Fruit fly (Drosophila melanogaster) whole organism, embryonic: ENCODE results near the gene NANS.

ENCODE experiments used
- B-H2 ChIP-seq: fragments of 200-800 bp; sonication (Bioruptor generic); optimal IDR thresholded peaks from 2 replicates; lab custom pipeline; 2018; ENCODE audit warnings: missing biosample characterization, mild to moderate bottlenecking, missing genetic modification characterization
- Bgb ChIP-seq: fragments of 200-800 bp; sonication (Bioruptor generic); IDR thresholded peaks from 2 replicates; pipeline ENCODE4 v1.3.6; 2022; ENCODE audit warnings: missing biosample characterization, missing genetic modification characterization; ENCODE audit not compliant: partially characterized antibody
- CG13287 ChIP-seq: fragments of 200-800 bp; sonication (Bioruptor generic); IDR thresholded peaks from 2 replicates; pipeline ENCODE4 v1.3.6; 2022; ENCODE audit warnings: missing biosample characterization, missing genetic modification characterization; ENCODE audit not compliant: partially characterized antibody
- CG13894 ChIP-seq: fragments of 200-800 bp; sonication (Bioruptor generic); optimal IDR thresholded peaks from 3 replicates; lab custom pipeline; 2018; ENCODE audit warnings: missing biosample characterization, mild to moderate bottlenecking, missing genetic modification characterization, moderate library complexity
- CG14710 ChIP-seq: fragments of 200-800 bp; sonication (Bioruptor generic); optimal IDR thresholded peaks from 3 replicates; lab custom pipeline; 2019; ENCODE audit warnings: missing biosample characterization, mild to moderate bottlenecking, missing genetic modification characterization, moderate library complexity
- CG16863 ChIP-seq: fragments of 200-800 bp; sonication (Bioruptor generic); optimal IDR thresholded peaks from 3 replicates; lab custom pipeline; 2016; ENCODE audit warnings: missing biosample characterization, missing genetic modification characterization
- CG17361 ChIP-seq: fragments of 200-800 bp; sonication (Bioruptor generic); IDR thresholded peaks from 3 replicates; pipeline ENCODE4 v1.3.6; 2022; ENCODE audit warnings: missing biosample characterization, missing genetic modification characterization
- CG17912 ChIP-seq: fragments of 200-800 bp; sonication (Bioruptor generic); optimal IDR thresholded peaks from 2 replicates; lab custom pipeline; 2018; ENCODE audit warnings: missing biosample characterization, mild to moderate bottlenecking, missing genetic modification characterization
- CG30403 ChIP-seq: fragments of 200-800 bp; sonication (Bioruptor generic); optimal IDR thresholded peaks from 3 replicates; lab custom pipeline; 2016; ENCODE audit warnings: missing biosample characterization, missing genetic modification characterization
- CG34376 ChIP-seq: fragments of 200-800 bp; sonication (Bioruptor generic); optimal IDR thresholded peaks from 2 replicates; lab custom pipeline; 2018; ENCODE audit warnings: missing biosample characterization, mild to moderate bottlenecking, missing genetic modification characterization
- CG34422 ChIP-seq: fragments of 200-800 bp; sonication (Bioruptor generic); IDR thresholded peaks from 3 replicates; pipeline ENCODE4 v1.3.6; 2022; ENCODE audit warnings: missing biosample characterization, missing genetic modification characterization
- CG3995 ChIP-seq: fragments of 200-800 bp; sonication (Bioruptor generic); optimal IDR thresholded peaks from 3 replicates; lab custom pipeline; 2016; ENCODE audit warnings: missing biosample characterization, missing genetic modification characterization
- CG5953 ChIP-seq: fragments of 200-800 bp; sonication (Bioruptor generic); IDR thresholded peaks from 2 replicates; pipeline ENCODE4 v1.3.6; 2022; ENCODE audit warnings: missing biosample characterization, missing genetic modification characterization
- CG7556 ChIP-seq: fragments of 200-800 bp; sonication (Bioruptor generic); optimal IDR thresholded peaks from 2 replicates; lab custom pipeline; 2017; ENCODE audit warnings: missing biosample characterization, mild to moderate bottlenecking, missing genetic modification characterization
- CG8290 ChIP-seq, 3 experiments: fragments of 200-800 bp; sonication (Bioruptor generic); optimal IDR thresholded peaks; 2 replicates each; lab custom pipeline; 2016 to 2019; ENCODE audit warnings: missing biosample characterization in 3 of 3, missing genetic modification characterization in 3 of 3, mild to moderate bottlenecking in 2 of 3, moderate library complexity in 1 of 3
- CG8924 ChIP-seq: fragments of 200-800 bp; optimal IDR thresholded peaks from 3 replicates; lab custom pipeline; 2019; ENCODE audit warnings: missing biosample characterization, mild to moderate bottlenecking, missing genetic modification characterization, moderate library complexity
- CG9215 ChIP-seq: fragments of 200-800 bp; sonication (Bioruptor generic); IDR thresholded peaks from 2 replicates; pipeline ENCODE4 v1.3.6; 2022; ENCODE audit warnings: missing biosample characterization, missing genetic modification characterization
- CoRest ChIP-seq: fragments of 200-800 bp; sonication (Bioruptor generic); optimal IDR thresholded peaks from 3 replicates; lab custom pipeline; 2018; ENCODE audit warnings: missing biosample characterization, mild to moderate bottlenecking, missing genetic modification characterization, moderate library complexity
- Deaf1 ChIP-seq: fragments of 200-800 bp; optimal IDR thresholded peaks from 3 replicates; lab custom pipeline; 2019; ENCODE audit warnings: missing biosample characterization, mild to moderate bottlenecking, missing genetic modification characterization, moderate library complexity
- GATAe ChIP-seq: fragments of 200-800 bp; sonication (Bioruptor generic); conservative IDR thresholded peaks from 2 replicates; pipeline ENCODE4 v1.3.6; 2022; ENCODE audit warnings: missing biosample characterization, missing genetic modification characterization
- HLH4C ChIP-seq: fragments of 200-800 bp; sonication (Bioruptor generic); IDR thresholded peaks from 3 replicates; pipeline ENCODE4 v1.3.6; 2022; ENCODE audit warnings: missing biosample characterization, missing genetic modification characterization; ENCODE audit not compliant: partially characterized antibody
- Hr78 ChIP-seq, 2 experiments: fragments of 200-800 bp in 1 of 2; fragments of >200 bp in 1 of 2; sonication (Bioruptor generic) in 1 of 2; optimal IDR thresholded peaks; 2 replicates each; lab custom pipeline; 2017 to 2019; ENCODE audit warnings: missing biosample characterization in 2 of 2, missing genetic modification characterization in 2 of 2, mild to moderate bottlenecking in 1 of 2, moderate library complexity in 1 of 2
- Scr ChIP-seq: fragments of 200-800 bp; sonication (Bioruptor generic); IDR thresholded peaks from 2 replicates; pipeline ENCODE4 v1.3.6; 2022; ENCODE audit warnings: missing biosample characterization, missing genetic modification characterization; ENCODE audit not compliant: partially characterized antibody
- abd-A ChIP-seq: fragments of 200-800 bp; sonication (Bioruptor generic); optimal IDR thresholded peaks from 3 replicates; lab custom pipeline; 2019; ENCODE audit warnings: missing biosample characterization, mild to moderate bottlenecking, missing genetic modification characterization, moderate library complexity
- bbx ChIP-seq: fragments of 200-800 bp; sonication (Bioruptor generic); IDR thresholded peaks from 2 replicates; pipeline ENCODE4 v1.3.6; 2022; ENCODE audit warnings: missing biosample characterization, missing genetic modification characterization; ENCODE audit not compliant: partially characterized antibody
- cg ChIP-seq: fragments of 200-800 bp; sonication (Bioruptor generic); optimal IDR thresholded peaks from 3 replicates; lab custom pipeline; 2019; ENCODE audit warnings: missing biosample characterization, mild to moderate bottlenecking, missing genetic modification characterization, moderate library complexity
- chinmo ChIP-seq: fragments of 200-800 bp; sonication (Bioruptor generic); IDR thresholded peaks from 4 replicates; pipeline ENCODE4 v1.3.6; 2022; ENCODE audit warnings: missing biosample characterization, missing genetic modification characterization; ENCODE audit not compliant: partially characterized antibody
- corto ChIP-seq: fragments of 200-800 bp; sonication (Bioruptor generic); optimal IDR thresholded peaks from 2 replicates; lab custom pipeline; 2016; ENCODE audit warnings: missing biosample characterization, mild to moderate bottlenecking, missing genetic modification characterization, moderate library complexity
- exex ChIP-seq: fragments of 200-800 bp; sonication (Bioruptor generic); optimal IDR thresholded peaks from 4 replicates; lab custom pipeline; 2018; ENCODE audit warnings: missing biosample characterization, mild to moderate bottlenecking, missing genetic modification characterization, moderate library complexity
- fd64A ChIP-seq: fragments of 200-800 bp; sonication (Bioruptor generic); optimal IDR thresholded peaks from 3 replicates; lab custom pipeline; 2018; ENCODE audit warnings: missing biosample characterization, mild to moderate bottlenecking, missing genetic modification characterization
- ftz-f1 ChIP-seq: fragments of 200-800 bp; sonication (Bioruptor generic); optimal IDR thresholded peaks from 2 replicates; lab custom pipeline; 2016; ENCODE audit warnings: missing biosample characterization, missing genetic modification characterization
- grn ChIP-seq: fragments of 200-800 bp; sonication (Bioruptor generic); optimal IDR thresholded peaks from 3 replicates; lab custom pipeline; 2017; ENCODE audit warnings: missing biosample characterization, missing genetic modification characterization
- gsb-n ChIP-seq: fragments of 200-800 bp; sonication (Bioruptor generic); optimal IDR thresholded peaks from 3 replicates; lab custom pipeline; 2018; ENCODE audit warnings: missing biosample characterization, mild to moderate bottlenecking, missing genetic modification characterization
- mirr ChIP-seq: fragments of 200-800 bp; sonication (Bioruptor generic); optimal IDR thresholded peaks from 3 replicates; lab custom pipeline; 2018; ENCODE audit warnings: missing biosample characterization, mild to moderate bottlenecking, missing genetic modification characterization
- sd ChIP-seq: fragments of 200-800 bp; sonication (Bioruptor generic); optimal IDR thresholded peaks from 3 replicates; lab custom pipeline; 2018; ENCODE audit warnings: missing biosample characterization, mild to moderate bottlenecking, missing genetic modification characterization, moderate library complexity
- sisA ChIP-seq: fragments of 200-800 bp; sonication (Bioruptor generic); IDR thresholded peaks from 2 replicates; pipeline ENCODE4 v1.3.6; 2022; ENCODE audit warnings: missing biosample characterization, missing genetic modification characterization
- sug ChIP-seq: fragments of 200-800 bp; optimal IDR thresholded peaks from 2 replicates; lab custom pipeline; 2019; ENCODE audit warnings: missing biosample characterization, mild to moderate bottlenecking, missing genetic modification characterization, moderate library complexity
- tgo ChIP-seq: fragments of 200-800 bp; sonication (Bioruptor generic); IDR thresholded peaks from 3 replicates; pipeline ENCODE4 v1.3.6; 2022; ENCODE audit warnings: missing biosample characterization, missing genetic modification characterization
- tna ChIP-seq: fragments of 200-800 bp; sonication (Bioruptor generic); IDR thresholded peaks from 2 replicates; pipeline ENCODE4 v1.3.6; 2022; ENCODE audit warnings: missing biosample characterization, missing genetic modification characterization; ENCODE audit not compliant: partially characterized antibody
- trh ChIP-seq: fragments of 200-800 bp; sonication (Bioruptor generic); optimal IDR thresholded peaks from 2 replicates; lab custom pipeline; 2016; ENCODE audit warnings: missing biosample characterization, missing genetic modification characterization
- unc-4 ChIP-seq: fragments of 200-800 bp; sonication (Bioruptor generic); IDR thresholded peaks from 2 replicates; pipeline ENCODE4 v1.3.6; 2022; ENCODE audit warnings: missing biosample characterization, missing genetic modification characterization; ENCODE audit not compliant: partially characterized antibody

NANS gene

DNA sequence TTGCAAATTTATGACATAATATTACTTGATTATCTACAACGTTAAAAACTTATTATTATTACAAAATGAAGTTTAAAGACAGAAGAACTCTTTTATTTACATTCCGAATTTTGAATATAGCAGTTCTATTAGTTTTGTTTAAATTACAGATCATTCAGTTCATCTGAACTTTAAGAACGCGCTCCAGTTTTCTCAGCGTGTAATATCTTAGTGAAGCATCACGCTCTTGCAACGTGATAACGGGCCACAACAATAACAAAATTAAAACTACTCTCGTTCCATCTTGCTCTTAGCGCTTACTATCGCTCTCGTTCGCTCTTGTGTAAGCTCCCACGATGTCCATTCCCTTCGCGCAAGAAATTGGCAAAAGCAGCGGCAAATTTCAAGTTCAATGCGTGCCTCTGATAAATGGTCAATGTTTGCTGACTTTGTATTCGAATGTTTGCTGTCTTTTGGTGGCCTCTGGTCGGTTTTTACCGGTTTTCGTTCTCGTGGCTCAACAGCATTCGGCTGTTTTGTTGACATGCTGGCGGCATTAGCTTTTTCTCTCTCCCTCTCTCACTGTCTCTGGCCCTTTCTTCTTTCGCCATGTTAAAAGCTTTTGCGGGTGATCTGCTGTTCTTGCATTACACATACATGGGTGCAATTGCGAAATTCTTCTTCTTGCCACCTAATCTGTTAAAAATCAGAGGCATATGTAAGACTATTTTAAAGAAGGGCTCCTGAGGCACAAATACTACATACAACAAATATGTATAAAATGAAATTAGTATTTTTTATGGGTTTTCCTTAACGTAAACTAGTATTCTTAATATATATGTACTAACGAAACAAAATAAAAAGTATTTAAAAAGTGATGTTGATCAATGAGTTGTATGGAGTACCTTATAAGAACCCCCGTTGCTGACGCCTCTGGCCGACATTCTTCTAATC lies 16.5 kb downstream of the NANS start (continued):
- TF ChIP-seq CG17361 (GFP tag; lab: Robert Waterston, UW) = 0 out of 3 replicates have a peak, but pooled peaks have one; percentile 7
- TF ChIP-seq CoRest = peak; percentile 58
- peak; percentile 61 for TF ChIP-seq CG9215
- peak; percentile 27 for TF ChIP-seq CG8924 (tag; lab: Kevin White, UChicago)
- peak; percentile 41 for TF ChIP-seq CG3995
- peak; percentile 54 for TF ChIP-seq CG30403
- peak; percentile 37 for TF ChIP-seq CG7556 (GFP tag; lab: Kevin White, UChicago)

dm6 chr3R:12443769-12444168 lies 17.4 kb downstream of the NANS start:
- TF ChIP-seq chinmo (GFP tag; lab: Robert Waterston, UW) (peak; percentile 89; the same call in 3 of the 4 replicates), sd (tag; lab: Kevin White, UChicago) (peak; percentile 4), bbx (GFP tag; lab: Robert Waterston, UW) (0 out of 2 replicates have a peak, but pooled peaks have one; percentile 6), Deaf1 (tag; lab: Kevin White, UChicago) (peak; percentile 60), fd64A (no peak), mirr (GFP tag; lab: Kevin White, UChicago) (peak; percentile 60), CG34422 (peak; percentile 19; the same call in 1 of the 3 replicates), HLH4C (GFP tag; lab: Robert Waterston, UW) (0 out of 3 replicates have a peak, but pooled peaks have one; percentile 19), CG5953 (GFP tag; lab: Robert Waterston, UW) (no peak), tgo (GFP tag; lab: Robert Waterston, UW) (no peak), corto (GFP tag; lab: Kevin White, UChicago) (peak; percentile 8), B-H2 (peak; percentile 49), tna (GFP tag; lab: Robert Waterston, UW) (0 out of 2 replicates have a peak, but pooled peaks have one; percentile 37), Scr (0 out of 2 replicates have a peak, but pooled peaks have one; percentile 12), ftz-f1 (GFP tag; lab: Kevin White, UChicago) (peak; percentile 27), CG17912 (GFP tag; lab: Kevin White, UChicago) (no peak), unc-4 (peak; percentile 18; the same call in 1 of the 2 replicates), sug (peak; percentile 20), CG13287 (peak; percentile 14; the same call in 1 of the 2 replicates), Hr78 (GFP tag; optimal IDR thresholded peaks at IDR 0.05; lab: Kevin White, UChicago) (peak in 1 of 2 experiments; percentile 12), cg (GFP tag; lab: Kevin White, UChicago) (peak; percentile 68), exex (tag; lab: Kevin White, UChicago) (peak; percentile 95), gsb-n (tag; lab: Kevin White, UChicago) (no peak), CG8290 (GFP tag; optimal IDR thresholded peaks at IDR 0.05; lab: Kevin White, UChicago) (no peak), CG8290 (tag; optimal IDR thresholded peaks at IDR 0.05; lab: Kevin White, UChicago) (peak in 1 of 2 experiments; percentile 28), sisA (no peak), trh (GFP tag; lab: Kevin White, UChicago) (no peak), CG34376 (GFP tag; lab: Kevin White, UChicago) (peak; percentile 63), GATAe (GFP tag; lab: Robert Waterston, UW) (0 out of 2 replicates have a peak, but pooled peaks have one; percentile 29), Bgb (peak; percentile 20; the same call in 1 of the 2 replicates), grn (peak; percentile 55), CG13894 (tag; lab: Kevin White, UChicago) (peak; percentile 30), CG16863 (GFP tag; lab: Kevin White, UChicago) (no peak), abd-A (tag; lab: Kevin White, UChicago) (peak; percentile 48), CG14710 (tag; lab: Kevin White, UChicago) (no peak)
